Fruit fly (Drosophila melanogaster): ENCODE results near the gene CG7990.

Gene CG7990

DNA sequence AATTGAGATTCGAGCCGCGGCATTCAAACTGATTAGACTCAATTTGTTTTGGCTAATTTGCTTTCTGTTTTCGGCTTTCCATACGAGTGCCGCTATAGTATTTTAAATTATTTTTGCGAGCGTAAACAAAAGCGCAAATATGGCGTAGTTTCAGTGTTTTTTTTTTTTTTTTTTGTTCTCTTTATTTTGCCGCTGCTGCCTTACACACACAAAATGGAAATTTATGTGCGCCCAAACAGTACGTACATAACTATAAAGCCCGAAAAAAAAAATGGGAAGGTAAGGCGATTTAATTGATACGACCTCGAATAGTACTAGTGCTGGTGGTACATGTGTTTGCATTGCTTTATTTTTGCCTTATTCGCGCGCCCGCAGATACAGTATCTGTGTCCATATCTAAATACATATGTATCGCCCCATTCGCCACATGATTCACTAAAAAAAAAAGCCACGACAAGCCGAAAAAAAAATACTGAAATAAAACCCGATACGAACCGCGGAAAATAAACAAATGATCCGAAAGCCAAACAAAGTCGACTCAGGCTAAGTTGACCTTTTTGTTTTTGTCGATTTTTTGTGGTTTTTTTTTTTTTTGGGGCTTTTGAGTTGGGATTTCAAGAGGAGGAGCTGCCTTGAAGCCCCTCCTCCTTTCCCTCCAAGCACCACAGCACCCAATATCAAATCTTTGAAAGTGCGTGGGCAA lies 53.7 kb downstream of the CG7990 start:
- TF ChIP-seq tj (GFP tag; optimal IDR thresholded peaks at IDR 0.05) (peak; percentile 84), CG1620 (GFP tag; optimal IDR thresholded peaks at IDR 0.05) (no peak)

- TF ChIP-seq CG12768 (GFP tag; optimal IDR thresholded peaks at IDR 0.05) (no peak), CG14711 (tag; optimal IDR thresholded peaks at IDR 0.05) (peak; percentile 16), Clk (GFP tag; optimal IDR thresholded peaks at IDR 0.05) (no peak), Mnt (GFP tag; optimal IDR thresholded peaks at IDR 0.05) (no peak), pad (GFP tag; optimal IDR thresholded peaks at IDR 0.05) (peak; percentile 33), CG11617 (GFP tag; optimal IDR thresholded peaks at IDR 0.05) (peak; percentile 6), bab1 (GFP tag; optimal IDR thresholded peaks at IDR 0.05) (peak; percentile 5), cic (GFP tag; optimal IDR thresholded peaks at IDR 0.05) (peak; percentile 25)
Measured at dm6 chrX:19146421-19146952, 55.3 kb downstream of the CG7990 start.
